Fruit fly (Drosophila melanogaster) whole organism, prepupa: Measurements from ENCODE around the gene CG18542.
"Not testable (repeated sequence)": the region's sequence is repeated elsewhere in the genome, so short reads cannot be mapped to it uniquely, and the experiment has no call there.

Source experiments
- CG10631 ChIP-seq: fragments of 200-800 bp; sonication (Bioruptor generic); optimal IDR thresholded peaks from 2 replicates; lab custom pipeline; 2016; ENCODE audit warnings: missing biosample characterization, missing genetic modification characterization
- CG10669 ChIP-seq: fragments of 200-800 bp; sonication (Bioruptor generic); optimal IDR thresholded peaks from 3 replicates; lab custom pipeline; 2018; ENCODE audit warnings: missing biosample characterization, mild to moderate bottlenecking, missing genetic modification characterization, moderate library complexity
- CG11294 ChIP-seq: fragments of 200-800 bp; sonication (Bioruptor generic); IDR thresholded peaks from 2 replicates; pipeline ENCODE4 v1.3.6; 2022; ENCODE audit warnings: missing biosample characterization, missing genetic modification characterization
- CG11762 ChIP-seq: fragments of 200-800 bp; sonication (Bioruptor generic); optimal IDR thresholded peaks from 3 replicates; lab custom pipeline; 2016; ENCODE audit warnings: missing biosample characterization, missing genetic modification characterization; ENCODE audit not compliant: insufficient read depth
- CG15336 ChIP-seq: fragments of 200-800 bp; sonication (Bioruptor generic); IDR thresholded peaks from 2 replicates; pipeline ENCODE4 v1.3.6; 2022; ENCODE audit warnings: missing biosample characterization, missing genetic modification characterization
- CG16779 ChIP-seq: fragments of 200-800 bp; sonication (Bioruptor generic); optimal IDR thresholded peaks from 3 replicates; lab custom pipeline; 2017; ENCODE audit warnings: missing biosample characterization, mild to moderate bottlenecking, missing genetic modification characterization
- CG31627 ChIP-seq: fragments of 200-800 bp; sonication (Bioruptor generic); optimal IDR thresholded peaks from 3 replicates; lab custom pipeline; 2016; ENCODE audit warnings: missing biosample characterization, missing genetic modification characterization
- CG32006 ChIP-seq: fragments of 200-800 bp; sonication (Bioruptor generic); optimal IDR thresholded peaks from 3 replicates; lab custom pipeline; 2017; ENCODE audit warnings: missing biosample characterization, mild to moderate bottlenecking, missing genetic modification characterization
- CG34406 ChIP-seq: fragments of 200-800 bp; sonication (Bioruptor generic); optimal IDR thresholded peaks from 3 replicates; lab custom pipeline; 2016; ENCODE audit warnings: missing biosample characterization, missing genetic modification characterization
- CG4318 ChIP-seq: fragments of 200-800 bp; sonication (Bioruptor generic); optimal IDR thresholded peaks from 3 replicates; lab custom pipeline; 2017; ENCODE audit warnings: missing biosample characterization, mild to moderate bottlenecking, missing genetic modification characterization
- CG6163 ChIP-seq: fragments of 200-800 bp; sonication (Bioruptor generic); IDR thresholded peaks from 3 replicates; pipeline ENCODE4 v1.3.6; 2022; ENCODE audit warnings: missing biosample characterization, missing genetic modification characterization
- CG6792 ChIP-seq: fragments of 200-800 bp; sonication (Bioruptor generic); optimal IDR thresholded peaks from 3 replicates; lab custom pipeline; 2016; ENCODE audit warnings: missing biosample characterization, missing genetic modification characterization
- CG6808 ChIP-seq: fragments of 200-800 bp; sonication (Bioruptor generic); optimal IDR thresholded peaks from 3 replicates; lab custom pipeline; 2017; ENCODE audit warnings: missing biosample characterization, missing genetic modification characterization, mild to moderate bottlenecking, moderate library complexity, missing genetic modification reagents
- CG7368 ChIP-seq: fragments of 200-800 bp; sonication (Bioruptor generic); optimal IDR thresholded peaks from 3 replicates; lab custom pipeline; 2016; ENCODE audit warnings: missing biosample characterization, missing genetic modification characterization
- CG8119 ChIP-seq: fragments of 200-800 bp; sonication (Bioruptor generic); IDR thresholded peaks from 3 replicates; pipeline ENCODE4 v1.3.6; 2022; ENCODE audit warnings: missing biosample characterization, missing genetic modification characterization
- CG8319 ChIP-seq: fragments of 200-800 bp; sonication (Bioruptor generic); optimal IDR thresholded peaks from 3 replicates; lab custom pipeline; 2016; ENCODE audit warnings: missing biosample characterization, missing genetic modification characterization
- CG8632 ChIP-seq: fragments of 200-800 bp; sonication (Bioruptor generic); optimal IDR thresholded peaks from 3 replicates; lab custom pipeline; 2016; ENCODE audit warnings: missing biosample characterization, missing genetic modification characterization
- Eip75B ChIP-seq: fragments of 200-800 bp; sonication (Bioruptor generic); optimal IDR thresholded peaks from 3 replicates; lab custom pipeline; 2016; ENCODE audit warnings: missing biosample characterization, missing genetic modification characterization
- Eip78C ChIP-seq: fragments of 200-800 bp; sonication (Bioruptor generic); peaks from one replicate; lab custom pipeline; 2016; ENCODE audit warnings: missing biosample characterization, missing genetic modification characterization
- Ets96B ChIP-seq: fragments of 200-800 bp; optimal IDR thresholded peaks from 2 replicates; lab custom pipeline; 2019; ENCODE audit warnings: missing biosample characterization, mild to moderate bottlenecking, missing genetic modification characterization, moderate library complexity
- Hr38 ChIP-seq: sonication (Bioruptor generic); optimal IDR thresholded peaks from 2 replicates; lab custom pipeline; 2016; ENCODE audit warnings: missing biosample characterization, missing genetic modification characterization
- Hr39 ChIP-seq: fragments of 200-800 bp; sonication (Bioruptor generic); optimal IDR thresholded peaks from 2 replicates; lab custom pipeline; 2016; ENCODE audit warnings: missing biosample characterization, missing genetic modification characterization
- Lpt ChIP-seq: fragments of 200-800 bp; sonication (Bioruptor generic); optimal IDR thresholded peaks from 3 replicates; lab custom pipeline; 2016; ENCODE audit warnings: missing biosample characterization, missing genetic modification characterization
- OdsH ChIP-seq: fragments of 200-800 bp; sonication (Bioruptor generic); optimal IDR thresholded peaks from 3 replicates; lab custom pipeline; 2016; ENCODE audit warnings: missing biosample characterization, missing genetic modification characterization
- Sox102F ChIP-seq: fragments of 200-800 bp; sonication (Bioruptor generic); optimal IDR thresholded peaks from 2 replicates; lab custom pipeline; 2016; ENCODE audit warnings: missing biosample characterization, mild to moderate bottlenecking, missing genetic modification characterization
- Sox14 ChIP-seq: fragments of 200-800 bp; sonication (Bioruptor generic); optimal IDR thresholded peaks from 3 replicates; lab custom pipeline; 2016; ENCODE audit warnings: missing biosample characterization, missing genetic modification characterization
- Sox15 ChIP-seq: fragments of 200-800 bp; sonication (Bioruptor generic); optimal IDR thresholded peaks from 3 replicates; lab custom pipeline; 2016; ENCODE audit warnings: missing biosample characterization, missing genetic modification characterization
- achi ChIP-seq: fragments of 200-800 bp; sonication (Bioruptor generic); optimal IDR thresholded peaks from 3 replicates; lab custom pipeline; 2016; ENCODE audit warnings: missing biosample characterization, missing genetic modification characterization
- dac ChIP-seq: fragments of 200-800 bp; sonication (Bioruptor generic); optimal IDR thresholded peaks from 2 replicates; lab custom pipeline; 2017; ENCODE audit warnings: missing biosample characterization, mild to moderate bottlenecking, missing genetic modification characterization
- esn ChIP-seq: fragments of 200-800 bp; sonication (Bioruptor generic); optimal IDR thresholded peaks from 2 replicates; lab custom pipeline; 2016; ENCODE audit warnings: missing biosample characterization, mild to moderate bottlenecking, missing genetic modification characterization, moderate library complexity
- fkh ChIP-seq: fragments of 200-800 bp; sonication (Bioruptor generic); optimal IDR thresholded peaks from 3 replicates; lab custom pipeline; 2017; ENCODE audit warnings: missing biosample characterization, mild to moderate bottlenecking, missing genetic modification characterization, moderate library complexity
- net ChIP-seq: fragments of 200-800 bp; sonication (Bioruptor generic); optimal IDR thresholded peaks from 3 replicates; lab custom pipeline; 2016; ENCODE audit warnings: missing biosample characterization, missing genetic modification characterization
- pdm3 ChIP-seq: fragments of 200-800 bp; sonication (Bioruptor generic); optimal IDR thresholded peaks from 3 replicates; lab custom pipeline; 2016; ENCODE audit warnings: missing biosample characterization, missing genetic modification characterization
- svp ChIP-seq: fragments of 200-800 bp; sonication (Bioruptor generic); peaks from one replicate; lab custom pipeline; 2016; ENCODE audit warnings: missing biosample characterization, missing genetic modification characterization
- vri ChIP-seq: fragments of 200-800 bp; sonication (Bioruptor generic); optimal IDR thresholded peaks from 3 replicates; lab custom pipeline; 2016; ENCODE audit warnings: missing biosample characterization, mild to moderate bottlenecking, missing genetic modification characterization

The CG18542 gene

dm6 chr3R:9685376-9685775 is at the start of gene CG18542, which contains the start of gene eca:
Gene CG18542, plus strand, starts transcription at chr3R:9685760.
Gene eca, minus strand, starts transcription at chr3R:9685476.
- not testable (repeated sequence) for TF ChIP-seq pdm3 (GFP tag; lab: Kevin White, UChicago); Ets96B (tag; lab: Kevin White, UChicago); CG4318 (GFP tag; lab: Kevin White, UChicago)

dm6 chr3R:9637361-9637760 is 48.2 kb upstream of the CG18542 start, which contains the start of gene Scm:
Gene Scm, minus strand, starts transcription at chr3R:9637611.
- peak; percentile 70 for TF ChIP-seq vri (GFP tag; lab: Kevin White, UChicago)
- no peak for TF ChIP-seq dac
- no peak for TF ChIP-seq Sox14
- no peak for TF ChIP-seq Sox102F
- no peak for TF ChIP-seq CG6808 (GFP tag; lab: Kevin White, UChicago)
- peak; percentile 65 for TF ChIP-seq achi (GFP tag; lab: Kevin White, UChicago)
- peak; percentile 15 for TF ChIP-seq esn (GFP tag; lab: Kevin White, UChicago)
- TF ChIP-seq Eip78C (GFP tag; lab: Kevin White, UChicago) = no peak
- TF ChIP-seq Hr38 (GFP tag; lab: Kevin White, UChicago) = no peak
- peak; percentile 79 for TF ChIP-seq fkh (GFP tag; lab: Kevin White, UChicago)
- no peak for TF ChIP-seq CG6163
- no peak for TF ChIP-seq Sox15
- TF ChIP-seq CG16779 (tag; lab: Kevin White, UChicago) = no peak
- no peak for TF ChIP-seq CG11294
- no peak for TF ChIP-seq CG15336
- TF ChIP-seq CG8632 = no peak

- no peak for TF ChIP-seq CG6792 (GFP tag; lab: Kevin White, UChicago)
- TF ChIP-seq Lpt (GFP tag; lab: Kevin White, UChicago) = no peak
- TF ChIP-seq CG11762 = no peak
- no peak for TF ChIP-seq CG34406 (GFP tag; lab: Kevin White, UChicago)
- no peak for TF ChIP-seq CG8119
- TF ChIP-seq OdsH (GFP tag; lab: Kevin White, UChicago) = no peak
- no peak for TF ChIP-seq fkh (GFP tag; lab: Kevin White, UChicago)
Measured at dm6 chr3R:9637882-9638281, 47.7 kb upstream of the CG18542 start, which contains the start of gene Dh44. Gene Dh44, plus strand, starts transcription at chr3R:9638182.

- TF ChIP-seq svp (GFP tag; lab: Kevin White, UChicago) (no peak), CG32006 (GFP tag; lab: Kevin White, UChicago) (no peak), CG8319 (GFP tag; lab: Kevin White, UChicago) (no peak), Sox14 (no peak), CG10631 (GFP tag; lab: Kevin White, UChicago) (no peak), net (GFP tag; lab: Kevin White, UChicago) (no peak), CG7368 (GFP tag; lab: Kevin White, UChicago) (no peak), CG10669 (GFP tag; lab: Kevin White, UChicago) (no peak), vri (GFP tag; lab: Kevin White, UChicago) (no peak), achi (GFP tag; lab: Kevin White, UChicago) (no peak), CG34406 (GFP tag; lab: Kevin White, UChicago) (no peak), CG31627 (GFP tag; lab: Kevin White, UChicago) (no peak), CG6792 (GFP tag; lab: Kevin White, UChicago) (no peak)
Measured at dm6 chr3R:9640313-9640712, 45.2 kb upstream of the CG18542 start.

dm6 chr3R:9643977-9644376 is 41.6 kb upstream of the CG18542 start:
- TF ChIP-seq Eip75B (no peak), Hr39 (GFP tag; lab: Kevin White, UChicago) (no peak), CG4318 (GFP tag; lab: Kevin White, UChicago) (no peak), vri (GFP tag; lab: Kevin White, UChicago) (no peak)
- TF ChIP-seq, all 60 proteins: peak for 0
